Fruit fly (Drosophila melanogaster): Measurements from ENCODE around the gene CG3149.

CG3149 gene

dm6 chrX:5712966-5713365, 18.0 kb upstream of the CG3149 start:
- no peak for TF ChIP-seq CG17801 (GFP tag; optimal IDR thresholded peaks at IDR 0.05; ENCODE audit: partially characterized antibody)

dm6 chrX:5705899-5706312, 10.9 kb upstream of the CG3149 start:
- no peak for TF ChIP-seq CG17801 (GFP tag; optimal IDR thresholded peaks at IDR 0.05; ENCODE audit: partially characterized antibody)

- TF ChIP-seq CG17801 (GFP tag; optimal IDR thresholded peaks at IDR 0.05; ENCODE audit: partially characterized antibody): no peak
Observed at dm6 chrX:5705097-5705496, 10.1 kb upstream of the CG3149 start.

- TF ChIP-seq CG17801 (GFP tag; optimal IDR thresholded peaks at IDR 0.05; ENCODE audit: partially characterized antibody): no peak
Observed at dm6 chrX:5699824-5700498, 5.0 kb upstream of the CG3149 start.

- peak; percentile 49 for TF ChIP-seq CG17801 (GFP tag; optimal IDR thresholded peaks at IDR 0.05; ENCODE audit: partially characterized antibody)
Observed at dm6 chrX:5698087-5698727, 3.2 kb upstream of the CG3149 start, which contains the start of gene AdamTS-B. Gene AdamTS-B (plus strand): TSS chrX:5698557.

- TF ChIP-seq CG17801 (GFP tag; optimal IDR thresholded peaks at IDR 0.05; ENCODE audit: partially characterized antibody): no peak
Observed at dm6 chrX:5696436-5697022, 1.5 kb upstream of the CG3149 start.

- no peak for TF ChIP-seq CG17801 (GFP tag; optimal IDR thresholded peaks at IDR 0.05; ENCODE audit: partially characterized antibody)
Observed at dm6 chrX:5695958-5696357, 953 bp upstream of the CG3149 start.

dm6 chrX:5690651-5691379, 4.2 kb downstream of the CG3149 start:
- no peak for TF ChIP-seq CG17801 (GFP tag; optimal IDR thresholded peaks at IDR 0.05; ENCODE audit: partially characterized antibody)

dm6 chrX:5690216-5690523, 4.8 kb downstream of the CG3149 start:
- TF ChIP-seq CG17801 (GFP tag; optimal IDR thresholded peaks at IDR 0.05; ENCODE audit: partially characterized antibody): no peak

- TF ChIP-seq CG17801 (GFP tag; optimal IDR thresholded peaks at IDR 0.05; ENCODE audit: partially characterized antibody): peak; percentile 47
Observed at dm6 chrX:5689417-5690215, 5.4 kb downstream of the CG3149 start, which contains the start of the genes PGAP1 and cv. Gene PGAP1 (minus strand): TSS chrX:5689473. Gene cv (plus strand): TSS chrX:5690002.

dm6 chrX:5682940-5683339, 12.1 kb downstream of the CG3149 start, which contains the start of gene CG42449:
Gene CG42449 (plus strand): TSS chrX:5683240.
- no peak for TF ChIP-seq CG17801 (GFP tag; optimal IDR thresholded peaks at IDR 0.05; ENCODE audit: partially characterized antibody)

dm6 chrX:5679933-5680667, 14.9 kb downstream of the CG3149 start, which contains the start of the genes Tre1 and Gr5a:
Gene Tre1 (minus strand): TSS chrX:5679977.
Gene Gr5a (plus strand): TSS chrX:5680617.
- TF ChIP-seq CG17801 (GFP tag; optimal IDR thresholded peaks at IDR 0.05; ENCODE audit: partially characterized antibody): no peak

- peak; percentile 67 for TF ChIP-seq CG17801 (GFP tag; optimal IDR thresholded peaks at IDR 0.05; ENCODE audit: partially characterized antibody)
Observed at dm6 chrX:5679079-5679932, 15.7 kb downstream of the CG3149 start.

Measured in ovary, adult (tissue).